Worm (Caenorhabditis elegans): ENCODE results near the gene mec-14.

The mec-14 gene

DNA sequence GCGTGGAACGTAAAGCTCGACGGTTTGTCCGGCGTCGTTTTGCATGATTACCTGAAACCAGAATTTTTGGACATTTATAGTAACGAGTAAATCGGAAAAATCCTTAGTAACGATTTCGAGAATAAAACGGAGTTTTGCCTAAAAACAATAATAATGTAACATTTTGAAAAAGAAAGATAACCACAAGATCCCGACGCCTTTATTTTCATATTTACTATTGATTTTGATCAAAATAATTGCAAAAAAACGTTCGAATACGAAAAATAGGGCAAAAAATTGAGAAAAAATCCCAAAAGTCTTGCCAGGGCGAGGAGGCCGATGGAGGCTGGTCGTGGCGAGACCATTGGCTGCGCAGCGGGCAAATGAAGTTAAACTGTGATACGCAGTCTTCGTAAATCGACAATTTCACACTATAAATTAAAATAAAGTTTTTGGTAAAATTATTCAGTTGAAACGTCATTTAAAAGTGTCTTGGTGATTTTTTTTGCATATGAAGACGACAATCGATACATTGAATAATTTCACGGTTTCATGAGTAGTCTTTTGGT is 3.1 kb downstream of the mec-14 start, which contains the start of gene rps-21 (continued):
- TF ChIP-seq snpc-4 (tag; optimal IDR thresholded peaks at IDR 0.05) = peak; percentile 54
- TF ChIP-seq ceh-9 (tag; optimal IDR thresholded peaks at IDR 0.05) = no peak
- no peak for TF ChIP-seq elt-3 (tag; optimal IDR thresholded peaks at IDR 0.05)
- TF ChIP-seq pha-4 (tag; optimal IDR thresholded peaks at IDR 0.05) = peak; percentile 93
- no peak for TF ChIP-seq lsy-12 (tag; optimal IDR thresholded peaks at IDR 0.05)
- no peak for TF ChIP-seq unc-39 (tag; optimal IDR thresholded peaks at IDR 0.05)

DNA sequence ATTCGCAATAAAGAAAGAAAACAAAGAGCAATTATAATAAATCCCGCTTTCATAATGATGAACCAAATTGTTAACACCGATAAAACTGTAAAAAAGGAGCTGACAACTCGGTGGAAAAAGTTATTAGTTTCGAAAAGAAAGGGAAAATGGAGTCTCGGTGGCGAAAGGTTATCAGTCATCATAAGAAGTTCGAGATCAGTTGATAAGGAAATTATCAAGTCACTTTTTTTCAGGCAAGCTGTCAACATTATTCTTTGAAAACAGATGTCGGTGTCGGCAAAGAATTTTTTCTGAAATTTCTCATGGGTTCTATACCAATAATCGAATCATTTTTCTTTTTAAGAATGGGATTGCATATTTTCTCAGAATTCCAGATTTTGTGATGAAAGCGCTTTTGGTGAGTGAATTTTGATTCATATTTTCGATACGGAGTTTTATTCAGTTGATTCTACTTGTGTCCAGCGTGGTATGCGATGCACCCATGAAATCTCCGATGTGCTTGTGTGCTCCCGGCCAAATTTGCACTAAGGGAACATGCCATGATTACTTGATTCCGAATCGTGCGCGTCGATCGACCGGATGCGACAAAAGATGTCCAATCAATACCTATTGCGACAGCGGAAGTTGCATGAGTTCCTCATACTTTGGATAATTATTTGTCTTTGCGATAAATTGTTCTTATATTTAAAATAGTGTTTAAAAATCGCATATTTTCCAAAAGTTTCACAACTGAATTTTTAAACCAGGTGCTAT is 4.3 kb downstream of the mec-14 start, which contains the start of the genes F37C12.21 and F37C12.10:
F37C12.21 (plus strand) TSS at position 58 of the 753 bp plus-strand sequence.
F37C12.10 (minus strand) TSS at position 85 of the 753 bp plus-strand sequence.
- TF ChIP-seq pqm-1 (tag; optimal IDR thresholded peaks at IDR 0.05) (peak; percentile 33), pha-4 (tag; optimal IDR thresholded peaks at IDR 0.05) (peak; percentile 4), sea-2 (GFP tag; optimal IDR thresholded peaks at IDR 0.05) (no peak), eor-1 (tag; optimal IDR thresholded peaks at IDR 0.05) (no peak), elt-2 (tag; optimal IDR thresholded peaks at IDR 0.05) (peak; percentile 77), zag-1 (tag; optimal IDR thresholded peaks at IDR 0.05) (no peak), ZK546.5 (tag; optimal IDR thresholded peaks at IDR 0.05) (no peak), ceh-16 (tag; optimal IDR thresholded peaks at IDR 0.05) (no peak)

DNA sequence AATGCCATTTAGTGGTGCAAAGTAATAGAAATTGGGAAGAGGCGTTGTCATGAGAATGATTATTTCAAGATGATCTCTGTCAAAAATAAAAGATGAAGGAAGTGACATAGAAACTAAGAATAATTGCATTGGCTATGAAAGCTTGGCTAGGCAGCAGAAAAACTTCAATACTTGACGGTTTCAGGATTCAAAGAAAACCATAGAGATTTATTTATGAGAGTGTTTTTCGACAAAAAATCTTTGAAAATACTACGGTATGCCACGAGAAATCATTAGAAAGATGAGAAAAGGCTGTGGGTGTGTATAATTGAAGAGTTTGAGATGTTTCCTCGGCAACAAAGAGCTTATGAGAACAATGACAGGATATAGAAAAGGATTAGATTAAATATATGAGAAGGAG is 7.3 kb downstream of the mec-14 start, which contains the start of gene F37C12.14:
F37C12.14 (minus strand) TSS at position 101 of the 400 bp plus-strand sequence.
- TF ChIP-seq mml-1 (tag; optimal IDR thresholded peaks at IDR 0.05) (no peak), ceh-9 (tag; optimal IDR thresholded peaks at IDR 0.05) (no peak), ceh-82 (tag; optimal IDR thresholded peaks at IDR 0.05) (no peak), ztf-11 (tag; optimal IDR thresholded peaks at IDR 0.05) (no peak)

DNA sequence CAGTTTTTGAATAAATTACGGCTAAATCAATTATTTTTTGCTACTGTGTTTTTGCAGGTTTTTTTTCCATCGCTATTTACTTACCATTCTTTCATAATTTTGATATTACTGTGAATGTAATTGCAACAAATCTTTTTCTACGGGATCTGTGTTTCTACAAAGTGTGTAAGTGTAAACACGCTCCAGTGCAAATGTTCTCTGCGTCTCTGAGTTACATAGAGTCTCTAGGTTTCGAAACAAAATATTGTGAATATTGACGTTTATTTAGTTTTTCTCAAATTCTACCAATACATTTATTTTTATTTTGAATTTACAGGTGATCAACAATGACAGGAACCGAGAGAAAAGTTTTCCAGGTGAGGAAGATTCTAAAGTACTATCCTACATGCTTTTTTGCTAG is 8.8 kb downstream of the mec-14 start, which contains the start of gene yju-2:
yju-2 (plus strand) TSS at position 315 of the 400 bp plus-strand sequence.
- no peak for TF ChIP-seq ztf-4 (tag; optimal IDR thresholded peaks at IDR 0.05)
- TF ChIP-seq pha-4 (tag; optimal IDR thresholded peaks at IDR 0.05) = peak; percentile 95
- TF ChIP-seq ceh-28 (tag; optimal IDR thresholded peaks at IDR 0.05) = peak; percentile 18
- TF ChIP-seq sea-2 (GFP tag; optimal IDR thresholded peaks at IDR 0.05) = no peak
- no peak for TF ChIP-seq nhr-28 (tag; optimal IDR thresholded peaks at IDR 0.05)
- TF ChIP-seq nhr-25 (tag; optimal IDR thresholded peaks at IDR 0.05) = peak; percentile 63
- TF ChIP-seq egl-27 (tag; optimal IDR thresholded peaks at IDR 0.05) = peak; percentile 1
- peak; percentile 29 for TF ChIP-seq nhr-11 (tag; optimal IDR thresholded peaks at IDR 0.05)
- TF ChIP-seq nhr-76 (tag; optimal IDR thresholded peaks at IDR 0.05) = no peak
- TF ChIP-seq unc-39 (tag; optimal IDR thresholded peaks at IDR 0.05) = no peak
- no peak for TF ChIP-seq lin-39 (tag; optimal IDR thresholded peaks at IDR 0.05)
- peak; percentile 39 for TF ChIP-seq snpc-4 (tag; optimal IDR thresholded peaks at IDR 0.05)
- TF ChIP-seq nhr-23 (tag; optimal IDR thresholded peaks at IDR 0.05) = peak; percentile 70
- peak; percentile 37 for TF ChIP-seq hmg-11 (tag; optimal IDR thresholded peaks at IDR 0.05)
- TF ChIP-seq ZK546.5 (tag; optimal IDR thresholded peaks at IDR 0.05) = no peak
- TF ChIP-seq eor-1 (tag; optimal IDR thresholded peaks at IDR 0.05) = no peak
- no peak for TF ChIP-seq ceh-9 (tag; optimal IDR thresholded peaks at IDR 0.05)
- TF ChIP-seq nhr-43 (tag; optimal IDR thresholded peaks at IDR 0.05; ENCODE audit: poor library complexity, severe bottlenecking) = peak; percentile 60
- TF ChIP-seq elt-1 (tag; optimal IDR thresholded peaks at IDR 0.05) = no peak
- TF ChIP-seq skn-1 (tag; optimal IDR thresholded peaks at IDR 0.05) = no peak
- TF ChIP-seq pqm-1 (tag; optimal IDR thresholded peaks at IDR 0.05) = peak; percentile 16
- peak; percentile 69 for TF ChIP-seq nfya-1 (tag; optimal IDR thresholded peaks at IDR 0.05; ENCODE audit: insufficient read depth)
- TF ChIP-seq elt-2 (tag; optimal IDR thresholded peaks at IDR 0.05) = peak; percentile 24
- peak; percentile 84 for TF ChIP-seq lin-15B (tag; optimal IDR thresholded peaks at IDR 0.05)

DNA sequence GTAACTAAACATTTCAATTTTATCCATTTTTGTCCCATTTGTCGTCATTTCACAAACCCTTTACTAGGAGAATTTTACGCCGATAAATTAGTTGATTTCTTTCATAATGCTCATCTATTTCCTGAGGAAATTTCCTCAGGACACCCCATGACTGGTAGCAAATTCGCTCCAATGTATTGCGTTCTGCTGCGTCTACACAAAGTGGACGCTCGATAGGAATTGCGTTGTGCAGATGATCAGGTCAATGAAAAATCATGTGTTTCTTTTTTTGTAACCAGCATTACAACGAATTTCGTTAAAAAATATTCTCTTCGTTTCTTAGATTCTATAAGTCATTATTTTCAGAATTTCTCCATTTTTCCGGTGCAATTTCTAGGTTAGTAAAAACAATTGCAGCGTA is 11.0 kb downstream of the mec-14 start, which contains the start of gene epg-4:
epg-4 (plus strand) TSS at position 346 of the 400 bp plus-strand sequence.
- TF ChIP-seq pqm-1 (tag; optimal IDR thresholded peaks at IDR 0.05) = peak; percentile 32
- TF ChIP-seq elt-2 (tag; optimal IDR thresholded peaks at IDR 0.05) = peak; percentile 7
- peak; percentile 60 for TF ChIP-seq pha-4 (tag; optimal IDR thresholded peaks at IDR 0.05)
- TF ChIP-seq unc-62 (GFP tag; optimal IDR thresholded peaks at IDR 0.05) = no peak
- no peak for TF ChIP-seq elt-3 (tag; optimal IDR thresholded peaks at IDR 0.05)
- TF ChIP-seq mdl-1 (tag; optimal IDR thresholded peaks at IDR 0.05) = no peak
- no peak for TF ChIP-seq ceh-9 (tag; optimal IDR thresholded peaks at IDR 0.05)
- TF ChIP-seq snpc-4 (tag; optimal IDR thresholded peaks at IDR 0.05) = peak; percentile 42
- no peak for TF ChIP-seq ztf-4 (tag; optimal IDR thresholded peaks at IDR 0.05)
- peak; percentile 48 for TF ChIP-seq nfya-1 (tag; optimal IDR thresholded peaks at IDR 0.05; ENCODE audit: insufficient read depth)
- TF ChIP-seq nhr-23 (tag; optimal IDR thresholded peaks at IDR 0.05) = no peak
- no peak for TF ChIP-seq nhr-12 (tag; optimal IDR thresholded peaks at IDR 0.05)
- peak; percentile 66 for TF ChIP-seq lin-15B (tag; optimal IDR thresholded peaks at IDR 0.05)
- no peak for TF ChIP-seq nhr-28 (tag; optimal IDR thresholded peaks at IDR 0.05)
- peak; percentile 63 for TF ChIP-seq hmg-11 (tag; optimal IDR thresholded peaks at IDR 0.05)
- peak; percentile 53 for TF ChIP-seq lin-39 (tag; optimal IDR thresholded peaks at IDR 0.05)
